Worm (Caenorhabditis elegans) whole organism, L1 larva: ENCODE data around the gene ncam-1.

Experiments used
- alr-1 ChIP-seq: fragments of 200-800 bp; sonication (Bioruptor generic); optimal IDR thresholded peaks from 2 replicates; lab custom pipeline; 2018; ENCODE audit warnings: borderline replicate concordance, mild to moderate bottlenecking, missing genetic modification characterization, missing compliant biosample characterization
- mep-1 ChIP-seq: fragments of 150-350 bp; optimal IDR thresholded peaks from 2 replicates; lab custom pipeline; 2014; ENCODE audit warnings: missing biosample characterization, missing genetic modification characterization

ce11 chrX:736989-737388 is 45.3 kb downstream of the ncam-1 start:
- TF ChIP-seq alr-1 (tag; lab: Kevin White, UChicago) (no peak), mep-1 (no peak)
